Worm (Caenorhabditis elegans): ENCODE measurements around the gene srw-120.

srw-120 gene

ce11 chrV:2996105-2996504 is at the start of gene srw-120:
TSS of gene srw-120 (minus strand) at chrV:2996205.
- TF ChIP-seq egl-18 (GFP tag; IDR thresholded peaks at IDR 0.05): no peak
- TF ChIP-seq Y79H2A.3 (GFP tag; conservative IDR thresholded peaks at IDR 0.05): no peak
- TF ChIP-seq T07F8.4 (tag; optimal IDR thresholded peaks at IDR 0.05): no peak
- no peak for TF ChIP-seq lin-26 (GFP tag; IDR thresholded peaks at IDR 0.05)

- TF ChIP-seq B0261.1 (tag; optimal IDR thresholded peaks at IDR 0.05) (no peak), B0336.3 (GFP tag; IDR thresholded peaks at IDR 0.05) (no peak), sptf-2 (GFP tag; optimal IDR thresholded peaks at IDR 0.05) (no peak), F49E8.2 (tag; optimal IDR thresholded peaks at IDR 0.05; ENCODE audit: insufficient read depth) (no peak), ekl-4 (GFP tag; IDR thresholded peaks at IDR 0.05) (no peak), fkh-3 (tag; optimal IDR thresholded peaks at IDR 0.05) (no peak), madf-8 (GFP tag; conservative IDR thresholded peaks at IDR 0.05) (no peak), tbp1 (GFP tag; optimal IDR thresholded peaks at IDR 0.05) (no peak), hsf-1 (GFP tag; IDR thresholded peaks at IDR 0.05) (no peak), F57A8.1 (GFP tag; optimal IDR thresholded peaks at IDR 0.05) (no peak), somi-1 (GFP tag; optimal IDR thresholded peaks at IDR 0.05) (no peak)
Measured at ce11 chrV:3044837-3045236, 48.8 kb upstream of the srw-120 start, which contains the start of gene F59D6.1. TSS of gene F59D6.1 (plus strand) at chrV:3045137.

ce11 chrV:3040930-3041329 is 44.9 kb upstream of the srw-120 start:
- TF ChIP-seq K11D2.4 (GFP tag; IDR thresholded peaks at IDR 0.05) (no peak), unc-130 (GFP tag; optimal IDR thresholded peaks at IDR 0.05) (no peak), hlh-26 (GFP tag; conservative IDR thresholded peaks at IDR 0.05) (no peak), T26A5.8 (tag; optimal IDR thresholded peaks at IDR 0.05) (no peak), tbp1 (GFP tag; optimal IDR thresholded peaks at IDR 0.05) (no peak), ekl-4 (GFP tag; IDR thresholded peaks at IDR 0.05) (no peak), madf-6 (GFP tag; IDR thresholded peaks at IDR 0.05) (no peak), mel-28 (tag; optimal IDR thresholded peaks at IDR 0.05; ENCODE audit: borderline replicate concordance) (no peak), F49E8.2 (tag; optimal IDR thresholded peaks at IDR 0.05; ENCODE audit: insufficient read depth) (no peak), fkh-3 (tag; optimal IDR thresholded peaks at IDR 0.05) (no peak), nhr-90 (tag; optimal IDR thresholded peaks at IDR 0.05) (no peak), snpc-1.1 (tag; optimal IDR thresholded peaks at IDR 0.05; ENCODE audit: insufficient read depth) (no peak), ceh-79 (tag; optimal IDR thresholded peaks at IDR 0.05) (no peak), ccch-3 (GFP tag; optimal IDR thresholded peaks at IDR 0.05) (no peak), F23B12.7 (tag; optimal IDR thresholded peaks at IDR 0.05; ENCODE audit: insufficient read depth) (no peak), pbrm-1 (GFP tag; IDR thresholded peaks at IDR 0.05) (no peak), sptf-2 (GFP tag; optimal IDR thresholded peaks at IDR 0.05) (no peak)

- TF ChIP-seq ceh-100 (GFP tag; IDR thresholded peaks at IDR 0.05): no peak
- no peak for TF ChIP-seq Y79H2A.3 (GFP tag; conservative IDR thresholded peaks at IDR 0.05)
- no peak for TF ChIP-seq B0261.1 (tag; optimal IDR thresholded peaks at IDR 0.05)
- no peak for TF ChIP-seq tbx-9 (tag; optimal IDR thresholded peaks at IDR 0.05; ENCODE audit: borderline replicate concordance)
- no peak for TF ChIP-seq egl-18 (GFP tag; IDR thresholded peaks at IDR 0.05)
- no peak for TF ChIP-seq madf-10 (tag; optimal IDR thresholded peaks at IDR 0.05)
- no peak for TF ChIP-seq T26A5.8 (tag; optimal IDR thresholded peaks at IDR 0.05)
- TF ChIP-seq ets-4 (GFP tag; optimal IDR thresholded peaks at IDR 0.05): no peak
- TF ChIP-seq hrde-1 (tag; optimal IDR thresholded peaks at IDR 0.05; ENCODE audit: borderline replicate concordance): no peak
- TF ChIP-seq hmg-1.2 (GFP tag; IDR thresholded peaks at IDR 0.05): no peak
- no peak for TF ChIP-seq C06A6.2 (GFP tag; conservative IDR thresholded peaks at IDR 0.05)
- TF ChIP-seq mxl-1 (tag; optimal IDR thresholded peaks at IDR 0.05): no peak
- no peak for TF ChIP-seq egl-44 (GFP tag; IDR thresholded peaks at IDR 0.05)
- no peak for TF ChIP-seq madf-6 (GFP tag; IDR thresholded peaks at IDR 0.05)
- no peak for TF ChIP-seq F37B4.10 (GFP tag; IDR thresholded peaks at IDR 0.05)
- TF ChIP-seq snpc-1.1 (tag; optimal IDR thresholded peaks at IDR 0.05; ENCODE audit: insufficient read depth): no peak
Measured at ce11 chrV:3039282-3039681, 43.3 kb upstream of the srw-120 start, which contains the start of gene chpf-2. TSS of gene chpf-2 (minus strand) at chrV:3039382.
